Worm (Caenorhabditis elegans) whole organism, L4/young adult: ENCODE measurements around the gene H01G02.3.

Experiments
- dao-5 ChIP-seq: sonication (generic microtip); optimal IDR thresholded peaks from 2 replicates; lab custom pipeline; 2016; ENCODE audit warnings: missing genotype, missing genetic modification characterization, moderate library complexity, missing compliant biosample characterization
- him-1 ChIP-seq: sonication (generic microtip); optimal IDR thresholded peaks from 2 replicates; lab custom pipeline; 2016; ENCODE audit warnings: missing genotype, missing genetic modification reagents, missing genetic modification characterization, missing compliant biosample characterization

ce11 chrIV:11804053-11804452, 11.7 kb upstream of the H01G02.3 start, which contains the start of gene H01G02.1:
- TF ChIP-seq him-1 (tag; lab: Kevin White, UChicago) (no peak), dao-5 (tag; lab: Kevin White, UChicago) (no peak)
